Fruit fly (Drosophila melanogaster) whole organism, pupa: ENCODE results near the gene CG31029.

Experiments used
- CG12605 ChIP-seq: fragments of 200-800 bp; sonication (Bioruptor generic); IDR thresholded peaks from 2 replicates; pipeline ENCODE4 v1.3.6; 2022; ENCODE audit warnings: missing biosample characterization, missing genetic modification characterization
- CG13204 ChIP-seq: fragments of 200-800 bp; sonication (Bioruptor generic); optimal IDR thresholded peaks from 2 replicates; lab custom pipeline; 2018; ENCODE audit warnings: missing biosample characterization, mild to moderate bottlenecking, missing genetic modification characterization, moderate library complexity
- CG9948 ChIP-seq: fragments of 200-800 bp; sonication (Bioruptor generic); optimal IDR thresholded peaks from 2 replicates; lab custom pipeline; 2018; ENCODE audit warnings: missing biosample characterization, mild to moderate bottlenecking, missing genetic modification characterization, moderate library complexity
- Ets98B ChIP-seq: fragments of 200-800 bp; sonication (Bioruptor generic); IDR thresholded peaks from 2 replicates; pipeline ENCODE4 v1.3.6; 2022; ENCODE audit warnings: missing biosample characterization, missing genetic modification characterization
- gl ChIP-seq: fragments of 200-800 bp; sonication (Bioruptor generic); optimal IDR thresholded peaks from 2 replicates; lab custom pipeline; 2018; ENCODE audit warnings: missing biosample characterization, mild to moderate bottlenecking, missing genetic modification characterization

DNA sequence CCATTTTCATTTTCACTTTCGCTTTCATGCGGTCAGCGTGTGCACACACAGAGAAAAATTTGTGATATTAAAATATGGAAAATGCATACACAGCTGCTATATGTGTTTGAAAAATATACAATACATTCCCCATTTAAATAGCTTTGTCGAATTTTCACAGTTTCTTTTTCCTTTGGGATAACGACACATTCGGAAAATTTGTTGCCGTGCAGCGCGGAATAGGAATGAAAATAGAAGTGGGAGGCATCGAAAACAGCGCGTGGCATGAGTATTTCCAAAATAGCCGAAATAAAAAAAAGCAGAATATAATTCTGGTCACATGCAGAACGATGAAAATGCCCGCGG is 39.5 kb downstream of the CG31029 start:
- no peak for TF ChIP-seq gl (tag; lab: Kevin White, UChicago)
- TF ChIP-seq CG13204 = no peak
- peak; percentile 21 for TF ChIP-seq CG9948 (tag; lab: Kevin White, UChicago)
- peak; percentile 86 for TF ChIP-seq Ets98B (GFP tag; lab: Robert Waterston, UW)
- TF ChIP-seq CG12605 (GFP tag; lab: Robert Waterston, UW) = no peak
